Worm (Caenorhabditis elegans) whole organism, young adult: ENCODE results near the gene enu-3.1.

Experiments used
- B0019.2 ChIP-seq: fragments of 200-800 bp; sonication (Bioruptor generic); conservative IDR thresholded peaks from 2 replicates; pipeline ENCODE4 v1.3.6; 2022; ENCODE audit warnings: missing genetic modification reagents, missing genetic modification characterization, missing compliant biosample characterization
- B0261.1 ChIP-seq: sonication (generic microtip); optimal IDR thresholded peaks from 2 replicates; lab custom pipeline; 2016; ENCODE audit warnings: mild to moderate bottlenecking, missing genetic modification characterization, moderate library complexity, missing compliant biosample characterization
- B0336.3 ChIP-seq: fragments of 200-800 bp; sonication (Bioruptor generic); IDR thresholded peaks from 2 replicates; pipeline ENCODE4 v1.3.6; 2022; ENCODE audit warnings: missing genetic modification characterization, missing compliant biosample characterization
- F33H1.4 ChIP-seq: fragments of 200-800 bp; sonication (Bioruptor generic); IDR thresholded peaks from 2 replicates; pipeline ENCODE4 v1.3.6; 2022; ENCODE audit warnings: missing genetic modification reagents, missing genetic modification characterization, missing compliant biosample characterization
- F49E8.2 ChIP-seq: sonication (generic microtip); optimal IDR thresholded peaks from 3 replicates; lab custom pipeline; 2017; ENCODE audit warnings: missing genetic modification characterization, mild to moderate bottlenecking, missing compliant biosample characterization, antibody characterized with exemption, moderate library complexity; ENCODE audit not compliant: insufficient read depth
- F57A8.1 ChIP-seq: fragments of 200-800 bp; sonication (Bioruptor generic); optimal IDR thresholded peaks from 2 replicates; lab custom pipeline; 2018; ENCODE audit warnings: mild to moderate bottlenecking, missing genetic modification characterization, moderate library complexity, missing compliant biosample characterization
- K12H6.12 ChIP-seq: fragments of 200-800 bp; sonication (Bioruptor generic); optimal IDR thresholded peaks from 2 replicates; lab custom pipeline; 2018; ENCODE audit warnings: mild to moderate bottlenecking, missing genetic modification characterization, missing compliant biosample characterization
- T07F8.4 ChIP-seq: sonication (generic microtip); optimal IDR thresholded peaks from 2 replicates; lab custom pipeline; 2016; ENCODE audit warnings: mild to moderate bottlenecking, missing genetic modification characterization, moderate library complexity, missing compliant biosample characterization
- T26A5.8 ChIP-seq: sonication (generic microtip); optimal IDR thresholded peaks from 2 replicates; lab custom pipeline; 2016; ENCODE audit warnings: missing genetic modification characterization, missing compliant biosample characterization
- Y53F4B.3 ChIP-seq: fragments of 200-800 bp; sonication (Bioruptor generic); IDR thresholded peaks from 2 replicates; pipeline ENCODE4 v1.3.6; 2022; ENCODE audit warnings: missing genetic modification reagents, missing genetic modification characterization, missing compliant biosample characterization
- Y95B8A.8 ChIP-seq: fragments of 200-800 bp; sonication (Bioruptor generic); IDR thresholded peaks from 2 replicates; pipeline ENCODE4 v1.3.6; 2022; ENCODE audit warnings: missing genetic modification reagents, missing genetic modification characterization, missing compliant biosample characterization
- ZK185.1 ChIP-seq: sonication (generic microtip); optimal IDR thresholded peaks from 2 replicates; lab custom pipeline; 2016; ENCODE audit warnings: mild to moderate bottlenecking, missing genetic modification characterization, missing compliant biosample characterization; ENCODE audit not compliant: poor library complexity, severe bottlenecking
- aptf-3 ChIP-seq: fragments of 200-800 bp; sonication (Bioruptor generic); IDR thresholded peaks from 2 replicates; pipeline ENCODE4 v1.3.6; 2022; ENCODE audit warnings: missing genetic modification characterization, missing compliant biosample characterization
- ceh-40 ChIP-seq: fragments of 200-800 bp; sonication (Bioruptor generic); IDR thresholded peaks from 2 replicates; pipeline ENCODE4 v1.3.6; 2022; ENCODE audit warnings: missing genetic modification characterization, missing compliant biosample characterization
- dpff-1 ChIP-seq: sonication (generic microtip); optimal IDR thresholded peaks from 2 replicates; lab custom pipeline; 2017; ENCODE audit warnings: mild to moderate bottlenecking, missing genetic modification characterization, missing compliant biosample characterization
- egrh-3 ChIP-seq: fragments of 200-800 bp; sonication (Bioruptor generic); IDR thresholded peaks from 2 replicates; pipeline ENCODE4 v1.3.6; 2022; ENCODE audit warnings: missing genetic modification reagents, missing genetic modification characterization, missing compliant biosample characterization
- ekl-4 ChIP-seq: fragments of 200-800 bp; sonication (Bioruptor generic); IDR thresholded peaks from 2 replicates; pipeline ENCODE4 v1.3.6; 2022; ENCODE audit warnings: missing genetic modification reagents, missing genetic modification characterization, missing compliant biosample characterization
- ets-4 ChIP-seq: fragments of 200-800 bp; sonication (Bioruptor generic); optimal IDR thresholded peaks from 2 replicates; lab custom pipeline; 2018; ENCODE audit warnings: mild to moderate bottlenecking, missing genetic modification characterization, missing compliant biosample characterization
- fkh-3 ChIP-seq: sonication (generic microtip); optimal IDR thresholded peaks from 2 replicates; lab custom pipeline; 2016; ENCODE audit warnings: mild to moderate bottlenecking, missing genetic modification characterization, missing compliant biosample characterization
- hrde-1 ChIP-seq: sonication (generic microtip); optimal IDR thresholded peaks from 2 replicates; lab custom pipeline; 2016; ENCODE audit warnings: missing genetic modification characterization, mild to moderate bottlenecking, missing compliant biosample characterization, moderate library complexity, missing genotype, missing genetic modification reagents, borderline replicate concordance
- let-526 ChIP-seq: fragments of 200-800 bp; sonication (Bioruptor generic); IDR thresholded peaks from 2 replicates; pipeline ENCODE4 v1.3.6; 2022; ENCODE audit warnings: missing genetic modification reagents, missing genetic modification characterization, missing compliant biosample characterization
- lin-40 ChIP-seq: sonication (generic microtip); optimal IDR thresholded peaks from 2 replicates; lab custom pipeline; 2016; ENCODE audit warnings: missing genetic modification characterization, mild to moderate bottlenecking, missing compliant biosample characterization, missing genotype, missing genetic modification reagents
- lin-54 ChIP-seq: fragments of 200-800 bp; sonication (Bioruptor generic); optimal IDR thresholded peaks from 2 replicates; lab custom pipeline; 2018; ENCODE audit warnings: mild to moderate bottlenecking, missing genetic modification characterization, missing compliant biosample characterization
- lir-1 ChIP-seq: fragments of 200-800 bp; sonication (Bioruptor generic); conservative IDR thresholded peaks from 2 replicates; pipeline ENCODE4 v1.3.6; 2022; ENCODE audit warnings: missing genetic modification reagents, missing genetic modification characterization, missing compliant biosample characterization
- mel-28 ChIP-seq: sonication (generic microtip); optimal IDR thresholded peaks from 2 replicates; lab custom pipeline; 2016; ENCODE audit warnings: borderline replicate concordance, mild to moderate bottlenecking, missing genetic modification characterization, missing compliant biosample characterization
- nfya-2 ChIP-seq: fragments of 200-800 bp; sonication (Bioruptor generic); IDR thresholded peaks from 2 replicates; pipeline ENCODE4 v1.3.6; 2022; ENCODE audit warnings: missing genetic modification reagents, missing genetic modification characterization, missing compliant biosample characterization
- nhr-120 ChIP-seq: fragments of 200-800 bp; sonication (Bioruptor generic); IDR thresholded peaks from 2 replicates; pipeline ENCODE4 v1.3.6; 2022; ENCODE audit warnings: missing genetic modification characterization, missing compliant biosample characterization
- nhr-179 ChIP-seq: sonication (generic microtip); optimal IDR thresholded peaks from 2 replicates; lab custom pipeline; 2016; ENCODE audit warnings: mild to moderate bottlenecking, missing genetic modification characterization, missing compliant biosample characterization
- nhr-27 ChIP-seq: fragments of 200-800 bp; sonication (Bioruptor generic); optimal IDR thresholded peaks from 2 replicates; lab custom pipeline; 2018; ENCODE audit warnings: mild to moderate bottlenecking, missing genetic modification characterization, moderate library complexity, missing compliant biosample characterization
- nhr-90 ChIP-seq: sonication (generic microtip); optimal IDR thresholded peaks from 2 replicates; lab custom pipeline; 2016; ENCODE audit warnings: missing genotype, mild to moderate bottlenecking, missing genetic modification characterization, missing compliant biosample characterization
- pbrm-1 ChIP-seq: fragments of 200-800 bp; sonication (Bioruptor generic); IDR thresholded peaks from 2 replicates; pipeline ENCODE4 v1.3.6; 2022; ENCODE audit warnings: missing genetic modification reagents, missing genetic modification characterization, missing compliant biosample characterization
- rcor-1 ChIP-seq: fragments of 200-800 bp; sonication (Bioruptor generic); IDR thresholded peaks from 2 replicates; pipeline ENCODE4 v1.3.6; 2022; ENCODE audit warnings: missing genetic modification reagents, missing genetic modification characterization, missing compliant biosample characterization
- sdz-38 ChIP-seq: sonication (generic microtip); optimal IDR thresholded peaks from 2 replicates; lab custom pipeline; 2016; ENCODE audit warnings: missing genotype, missing genetic modification characterization, missing compliant biosample characterization
- snpc-3.4 ChIP-seq: sonication (generic microtip); optimal IDR thresholded peaks from 2 replicates; lab custom pipeline; 2017; ENCODE audit warnings: missing genetic modification characterization, mild to moderate bottlenecking, missing compliant biosample characterization, antibody characterized with exemption, moderate library complexity, missing genotype, missing genetic modification reagents
- somi-1 ChIP-seq: fragments of 200-800 bp; sonication (Bioruptor generic); optimal IDR thresholded peaks from 2 replicates; lab custom pipeline; 2018; ENCODE audit warnings: mild to moderate bottlenecking, missing genetic modification characterization, missing compliant biosample characterization
- tbp1 ChIP-seq: fragments of 200-800 bp; sonication (Bioruptor generic); optimal IDR thresholded peaks from 2 replicates; lab custom pipeline; 2018; ENCODE audit warnings: mild to moderate bottlenecking, missing genetic modification characterization, missing compliant biosample characterization
- zfh-2 ChIP-seq: fragments of 200-800 bp; sonication (Bioruptor generic); conservative IDR thresholded peaks from 2 replicates; pipeline ENCODE4 v1.3.6; 2022; ENCODE audit warnings: missing genetic modification reagents, missing genetic modification characterization, missing compliant biosample characterization

enu-3.1 gene

DNA sequence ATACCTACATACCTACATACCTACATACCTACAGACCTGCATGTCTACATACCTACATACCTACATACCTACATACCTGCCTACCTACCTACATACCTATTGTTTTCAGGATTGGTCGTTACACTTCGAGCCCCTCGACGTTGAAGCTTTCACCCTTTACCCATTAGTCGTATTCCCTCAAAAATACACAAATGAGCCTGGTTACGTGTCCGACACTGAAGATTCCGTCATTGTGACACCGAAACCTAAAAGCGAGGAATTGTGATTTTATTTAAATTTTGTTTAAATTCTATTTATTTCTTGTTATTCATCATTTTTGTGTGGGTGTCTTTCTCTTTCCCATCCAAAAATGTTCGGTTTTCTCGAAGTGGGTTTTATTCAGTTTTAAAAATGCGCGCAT, 43.1 kb downstream of the enu-3.1 start, which contains the start of gene D2045.7:
Gene D2045.7, plus strand, starts transcription at position 301 of the 400 bp plus-strand sequence.
- no peak for TF ChIP-seq aptf-3 (GFP tag; lab: Robert Waterston, UW)
- no peak for TF ChIP-seq nhr-179 (tag; lab: Kevin White, UChicago)
- no peak for TF ChIP-seq T26A5.8
- TF ChIP-seq F49E8.2 (tag; lab: Kevin White, UChicago) = no peak
- no peak for TF ChIP-seq lin-54 (GFP tag; lab: Kevin White, UChicago)
- TF ChIP-seq ets-4 (GFP tag; lab: Kevin White, UChicago) = no peak

ce11 chrIII:10481497-10481896, 45.4 kb downstream of the enu-3.1 start:
- TF ChIP-seq sdz-38 (tag; lab: Kevin White, UChicago) = no peak
- TF ChIP-seq mel-28 = no peak
- TF ChIP-seq B0261.1 = no peak
- no peak for TF ChIP-seq tbp1 (GFP tag; lab: Kevin White, UChicago)
- TF ChIP-seq snpc-3.4 = no peak
- no peak for TF ChIP-seq ekl-4 (GFP tag; lab: Robert Waterston, UW)
- no peak for TF ChIP-seq somi-1 (GFP tag; lab: Kevin White, UChicago)
- TF ChIP-seq Y53F4B.3 (GFP tag; lab: Robert Waterston, UW) = no peak
- no peak for TF ChIP-seq B0019.2
- no peak for TF ChIP-seq nhr-120 (GFP tag; lab: Robert Waterston, UW)
- no peak for TF ChIP-seq B0336.3 (GFP tag; lab: Robert Waterston, UW)
- no peak for TF ChIP-seq K12H6.12 (tag; lab: Kevin White, UChicago)
- no peak for TF ChIP-seq ZK185.1 (tag; lab: Kevin White, UChicago)

- TF ChIP-seq egrh-3 (GFP tag; lab: Robert Waterston, UW) (no peak), pbrm-1 (no peak), hrde-1 (tag; lab: Kevin White, UChicago) (no peak), nfya-2 (no peak), nhr-90 (no peak), zfh-2 (GFP tag; lab: Robert Waterston, UW) (no peak), B0336.3 (GFP tag; lab: Robert Waterston, UW) (no peak)
Observed at ce11 chrIII:10481988-10482387, 45.9 kb downstream of the enu-3.1 start, which contains the start of gene D2045.8. D2045.8 (plus strand) TSS chrIII:10482288.

DNA sequence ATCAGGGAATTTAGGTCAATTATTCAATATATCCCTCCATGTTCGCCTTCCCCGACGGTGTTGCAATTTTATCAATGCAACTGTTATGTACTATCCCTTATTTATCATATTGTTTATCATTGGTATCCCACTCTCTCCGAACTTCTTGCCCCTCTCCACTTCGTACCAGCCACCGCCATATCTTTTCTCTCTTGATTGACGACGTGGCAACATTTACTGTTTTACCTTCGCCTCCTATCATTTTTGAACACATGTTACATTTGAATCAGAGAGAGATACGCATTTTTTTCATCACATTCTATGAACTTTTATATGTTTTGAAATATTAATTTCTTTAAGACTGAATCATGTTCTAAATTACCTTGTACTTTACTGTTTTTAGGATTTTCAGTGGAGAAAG, 50.4 kb downstream of the enu-3.1 start:
- TF ChIP-seq F33H1.4 (no peak), F57A8.1 (GFP tag; lab: Kevin White, UChicago) (no peak), ceh-40 (GFP tag; lab: Robert Waterston, UW) (no peak), lin-40 (tag; lab: Kevin White, UChicago) (no peak), somi-1 (GFP tag; lab: Kevin White, UChicago) (no peak), Y95B8A.8 (GFP tag; lab: Robert Waterston, UW) (no peak), T07F8.4 (tag; lab: Kevin White, UChicago) (no peak), pbrm-1 (no peak), lir-1 (GFP tag; lab: Robert Waterston, UW) (no peak), nhr-90 (no peak), rcor-1 (GFP tag; lab: Robert Waterston, UW) (no peak), ets-4 (GFP tag; lab: Kevin White, UChicago) (no peak), aptf-3 (GFP tag; lab: Robert Waterston, UW) (no peak), dpff-1 (tag; lab: Kevin White, UChicago) (no peak), fkh-3 (tag; lab: Kevin White, UChicago) (no peak), nhr-27 (tag; lab: Kevin White, UChicago) (no peak), let-526 (GFP tag; lab: Robert Waterston, UW) (no peak)
